Worm (Caenorhabditis elegans): ENCODE results near the gene R03C1.1.

Gene R03C1.1

ce11 chrII:14919148-14919755 lies 9.0 kb upstream of the R03C1.1 start, which contains the start of gene pde-3:
Gene pde-3, plus strand, starts transcription at chrII:14919705.
- TF ChIP-seq ceh-6 (GFP tag; optimal IDR thresholded peaks at IDR 0.05) (no peak), mec-3 (tag; optimal IDR thresholded peaks at IDR 0.05; ENCODE audit: borderline replicate concordance) (no peak), zip-5 (tag; optimal IDR thresholded peaks at IDR 0.05) (no peak), tbx-2 (tag; optimal IDR thresholded peaks at IDR 0.05) (no peak), eyg-1 (tag; optimal IDR thresholded peaks at IDR 0.05) (no peak), hlh-30 (tag; optimal IDR thresholded peaks at IDR 0.05; ENCODE audit: insufficient read depth) (no peak), C08G9.2 (tag; optimal IDR thresholded peaks at IDR 0.05) (no peak), ceh-30 (tag; optimal IDR thresholded peaks at IDR 0.05) (no peak), sox-2 (GFP tag; IDR thresholded peaks at IDR 0.05) (no peak), elt-4 (tag; optimal IDR thresholded peaks at IDR 0.05) (no peak), hlh-13 (GFP tag; optimal IDR thresholded peaks at IDR 0.05) (no peak), rnt-1 (tag; optimal IDR thresholded peaks at IDR 0.05) (no peak), che-1 (tag; optimal IDR thresholded peaks at IDR 0.05) (no peak), fkh-10 (GFP tag; optimal IDR thresholded peaks at IDR 0.05) (no peak), npax-4 (tag; optimal IDR thresholded peaks at IDR 0.05) (no peak), ztf-16 (tag; optimal IDR thresholded peaks at IDR 0.05) (no peak), ets-4 (tag; optimal IDR thresholded peaks at IDR 0.05) (no peak), pha-2 (tag; optimal IDR thresholded peaks at IDR 0.05) (no peak), unc-55 (GFP tag; optimal IDR thresholded peaks at IDR 0.05) (no peak), ceh-45 (GFP tag; IDR thresholded peaks at IDR 0.05) (no peak)

DNA sequence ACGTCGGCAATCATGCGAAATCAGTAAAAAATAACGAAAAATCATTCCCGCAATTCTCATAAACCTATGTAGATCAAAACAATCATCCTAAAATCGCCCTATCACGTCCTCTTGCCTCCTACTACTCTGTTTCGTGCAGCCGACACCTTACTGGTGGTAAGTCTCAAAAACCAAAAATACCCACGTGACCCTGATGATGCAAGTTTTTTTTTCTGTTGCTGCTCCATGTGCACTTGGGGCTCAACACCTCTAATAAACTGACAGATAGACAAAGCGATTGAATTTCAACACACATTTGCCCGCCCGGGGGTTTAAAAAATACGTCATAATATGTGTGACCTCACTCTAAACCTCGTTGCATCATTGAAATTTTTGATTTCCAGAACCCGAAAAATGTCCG lies 6.6 kb upstream of the R03C1.1 start:
- no peak for TF ChIP-seq madf-2 (tag; optimal IDR thresholded peaks at IDR 0.05)
- TF ChIP-seq hlh-30 (tag; optimal IDR thresholded peaks at IDR 0.05; ENCODE audit: insufficient read depth): peak; percentile 9

ce11 chrII:14907719-14908118 lies 2.5 kb downstream of the R03C1.1 start:
- TF ChIP-seq ceh-6 (GFP tag; optimal IDR thresholded peaks at IDR 0.05) (no peak), hlh-30 (tag; optimal IDR thresholded peaks at IDR 0.05; ENCODE audit: insufficient read depth) (no peak), unc-55 (GFP tag; optimal IDR thresholded peaks at IDR 0.05) (no peak), mec-3 (tag; optimal IDR thresholded peaks at IDR 0.05; ENCODE audit: borderline replicate concordance) (no peak), ets-4 (tag; optimal IDR thresholded peaks at IDR 0.05) (no peak), K09A11.1 (tag; optimal IDR thresholded peaks at IDR 0.05; ENCODE audit: insufficient read depth) (no peak), zip-5 (tag; optimal IDR thresholded peaks at IDR 0.05) (no peak), pax-1 (tag; optimal IDR thresholded peaks at IDR 0.05) (no peak), dmd-4 (tag; optimal IDR thresholded peaks at IDR 0.05; ENCODE audit: borderline replicate concordance) (no peak), elt-4 (tag; optimal IDR thresholded peaks at IDR 0.05) (no peak)

ce11 chrII:14904635-14905034 lies 5.6 kb downstream of the R03C1.1 start:
- TF ChIP-seq lim-6 (tag; optimal IDR thresholded peaks at IDR 0.05) (no peak), gmeb-2 (tag; optimal IDR thresholded peaks at IDR 0.05) (no peak), unc-3 (GFP tag; conservative IDR thresholded peaks at IDR 0.05) (no peak), unc-3 (tag; optimal IDR thresholded peaks at IDR 0.05) (no peak), elt-2 (tag; optimal IDR thresholded peaks at IDR 0.05) (no peak), npax-4 (tag; optimal IDR thresholded peaks at IDR 0.05) (no peak), ceh-24 (tag; optimal IDR thresholded peaks at IDR 0.05) (no peak)

DNA sequence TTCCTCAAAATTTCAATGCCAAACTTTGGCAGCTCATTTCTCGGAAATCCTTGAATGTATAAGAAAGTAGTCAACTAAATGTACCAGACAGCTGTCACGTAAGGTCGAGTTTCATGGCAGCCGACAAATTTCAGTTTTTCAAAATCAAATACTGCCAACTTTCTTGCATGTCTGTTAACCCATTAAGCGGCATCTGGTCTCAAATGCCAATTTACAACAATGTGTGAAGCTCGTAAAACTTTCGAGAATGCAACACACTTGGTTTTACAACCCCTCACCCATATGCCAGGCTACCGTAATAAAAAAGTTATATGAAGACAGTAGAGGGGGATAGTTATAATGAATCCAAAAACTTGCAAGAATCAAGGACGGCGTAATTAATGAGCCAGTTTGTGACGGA lies 6.6 kb downstream of the R03C1.1 start:
- TF ChIP-seq unc-42 (tag; optimal IDR thresholded peaks at IDR 0.05) (no peak), ceh-34 (tag; optimal IDR thresholded peaks at IDR 0.05) (no peak), ceh-18 (tag; optimal IDR thresholded peaks at IDR 0.05) (no peak), ceh-14 (tag; optimal IDR thresholded peaks at IDR 0.05) (no peak), unc-86 (tag; optimal IDR thresholded peaks at IDR 0.05) (no peak), hlh-6 (tag; optimal IDR thresholded peaks at IDR 0.05) (no peak), gmeb-2 (tag; optimal IDR thresholded peaks at IDR 0.05) (no peak), C08G9.2 (tag; optimal IDR thresholded peaks at IDR 0.05) (no peak), nhr-232 (tag; optimal IDR thresholded peaks at IDR 0.05) (no peak), madf-2 (tag; optimal IDR thresholded peaks at IDR 0.05) (no peak), elt-2 (tag; optimal IDR thresholded peaks at IDR 0.05) (no peak), T23F11.4 (GFP tag; optimal IDR thresholded peaks at IDR 0.05) (no peak), hlh-8 (tag; optimal IDR thresholded peaks at IDR 0.05) (no peak), zip-5 (tag; optimal IDR thresholded peaks at IDR 0.05) (no peak), pha-4 (tag; optimal IDR thresholded peaks at IDR 0.05) (no peak), ceh-2 (tag; optimal IDR thresholded peaks at IDR 0.05) (no peak)
